Fruit fly (Drosophila melanogaster) whole organism, embryonic: Measurements from ENCODE around the gene CG14958.

Source experiments
- Bdp1 ChIP-seq: fragments of 200-800 bp; sonication (Bioruptor generic); optimal IDR thresholded peaks from 3 replicates; lab custom pipeline; 2016; ENCODE audit warnings: missing biosample characterization, missing genetic modification characterization
- CG11398 ChIP-seq: fragments of 200-800 bp; sonication (Bioruptor generic); optimal IDR thresholded peaks from 2 replicates; lab custom pipeline; 2016; ENCODE audit warnings: missing biosample characterization, missing genetic modification characterization
- CG12155 ChIP-seq: fragments of 200-800 bp; sonication (Bioruptor generic); optimal IDR thresholded peaks from 3 replicates; lab custom pipeline; 2016; ENCODE audit warnings: missing biosample characterization, missing genetic modification characterization
- CG12659 ChIP-seq: fragments of 200-800 bp; sonication (Bioruptor generic); optimal IDR thresholded peaks from 3 replicates; lab custom pipeline; 2017; ENCODE audit warnings: mild to moderate bottlenecking, missing biosample characterization, missing genetic modification reagents, missing genetic modification characterization
- CG2116 ChIP-seq: fragments of 200-800 bp; sonication (Bioruptor generic); optimal IDR thresholded peaks from 3 replicates; lab custom pipeline; 2018; ENCODE audit warnings: missing biosample characterization, mild to moderate bottlenecking, missing genetic modification characterization
- CG2712 ChIP-seq: fragments of 200-800 bp; optimal IDR thresholded peaks from 3 replicates; lab custom pipeline; 2019; ENCODE audit warnings: missing biosample characterization, mild to moderate bottlenecking, missing genetic modification characterization, moderate library complexity
- CG34224 ChIP-seq: fragments of 200-800 bp; sonication (Bioruptor generic); IDR thresholded peaks from 3 replicates; pipeline ENCODE4 v1.3.6; 2022; ENCODE audit warnings: missing biosample characterization, missing genetic modification characterization; ENCODE audit not compliant: partially characterized antibody
- CG3726 ChIP-seq: fragments of 200-800 bp; sonication (Bioruptor generic); IDR thresholded peaks from 3 replicates; pipeline ENCODE4, ENCODE4 v1.3.6; 2022; ENCODE audit warnings: missing biosample characterization, missing genetic modification characterization
- CG4282 ChIP-seq: fragments of 200-800 bp; sonication (Bioruptor generic); optimal IDR thresholded peaks from 2 replicates; lab custom pipeline; 2016; ENCODE audit warnings: missing biosample characterization, missing genetic modification characterization
- Camta ChIP-seq: fragments of 200-800 bp; sonication (Bioruptor generic); optimal IDR thresholded peaks from 2 replicates; lab custom pipeline; 2016; ENCODE audit warnings: missing biosample characterization, missing genetic modification characterization
- Dbx ChIP-seq: fragments of 200-800 bp; sonication (Bioruptor generic); IDR thresholded peaks from 3 replicates; pipeline ENCODE4 v1.3.6; 2022; ENCODE audit warnings: missing biosample characterization, missing genetic modification characterization
- Dip3 ChIP-seq: fragments of 200-800 bp; sonication (Bioruptor generic); optimal IDR thresholded peaks from 3 replicates; lab custom pipeline; 2016; ENCODE audit warnings: missing biosample characterization, missing genetic modification characterization
- Dll ChIP-seq: fragments of 200-800 bp; sonication (Bioruptor generic); IDR thresholded peaks from 4 replicates; pipeline ENCODE4 v1.3.6; 2022; ENCODE audit warnings: missing biosample characterization, missing genetic modification characterization; ENCODE audit not compliant: partially characterized antibody
- Ets97D ChIP-seq: fragments of 200-800 bp; sonication (Bioruptor generic); optimal IDR thresholded peaks from 3 replicates; lab custom pipeline; 2016; ENCODE audit warnings: missing biosample characterization, missing genetic modification characterization
- HLH4C ChIP-seq: fragments of 200-800 bp; sonication (Bioruptor generic); IDR thresholded peaks from 3 replicates; pipeline ENCODE4 v1.3.6; 2022; ENCODE audit warnings: missing biosample characterization, missing genetic modification characterization; ENCODE audit not compliant: partially characterized antibody
- HmgD ChIP-seq: fragments of 200-800 bp; sonication (Bioruptor generic); optimal IDR thresholded peaks from 3 replicates; lab custom pipeline; 2016; ENCODE audit warnings: missing biosample characterization, missing genetic modification characterization
- Hr3 ChIP-seq: fragments of 200-800 bp; sonication (Bioruptor generic); optimal IDR thresholded peaks from 3 replicates; lab custom pipeline; 2016; ENCODE audit warnings: missing biosample characterization, missing genetic modification characterization
- Hsf ChIP-seq: fragments of 200-800 bp; sonication (Bioruptor generic); optimal IDR thresholded peaks from 3 replicates; lab custom pipeline; 2016; ENCODE audit warnings: missing biosample characterization, missing genetic modification characterization
- Med ChIP-seq: fragments of 200-800 bp; sonication (Bioruptor generic); peaks from one replicate; lab custom pipeline; 2016; ENCODE audit warnings: missing biosample characterization, missing genetic modification characterization, mild to moderate bottlenecking, inconsistent platforms, moderate library complexity
- Myb ChIP-seq: fragments of 200-800 bp; sonication (Bioruptor generic); optimal IDR thresholded peaks from 2 replicates; lab custom pipeline; 2016; ENCODE audit warnings: missing biosample characterization, missing genetic modification characterization
- NFAT ChIP-seq: fragments of 200-800 bp; sonication (Bioruptor generic); IDR thresholded peaks from 2 replicates; pipeline ENCODE4 v1.3.6; 2022; ENCODE audit warnings: missing biosample characterization, missing genetic modification characterization
- NfI ChIP-seq: fragments of 200-800 bp; sonication (Bioruptor generic); optimal IDR thresholded peaks from 3 replicates; lab custom pipeline; 2018; ENCODE audit warnings: missing biosample characterization, mild to moderate bottlenecking, missing genetic modification characterization, moderate library complexity
- Rfx ChIP-seq: fragments of 200-800 bp; sonication (Bioruptor generic); IDR thresholded peaks from 2 replicates; pipeline ENCODE4 v1.3.6; 2022; ENCODE audit warnings: missing biosample characterization, missing genetic modification characterization
- Side ChIP-seq: fragments of 200-800 bp; sonication (Bioruptor generic); optimal IDR thresholded peaks from 2 replicates; lab custom pipeline; 2016; ENCODE audit warnings: missing biosample characterization, missing genetic modification characterization
- Sin3A ChIP-seq: fragments of >200 bp; optimal IDR thresholded peaks from 2 replicates; lab custom pipeline; 2018
- Stat92E ChIP-seq, 3 experiments: fragments of >200 bp in 2 of 3; fragments of 200-800 bp in 1 of 3; sonication (Bioruptor generic) in 1 of 3; optimal IDR thresholded peaks; 2 replicates each; lab custom pipeline; 2017 to 2019; ENCODE audit warnings: missing biosample characterization in 3 of 3, missing genetic modification characterization in 3 of 3, mild to moderate bottlenecking in 1 of 3, moderate library complexity in 1 of 3
- Tbp ChIP-seq: fragments of >200 bp; optimal IDR thresholded peaks from 2 replicates; lab custom pipeline; 2018; ENCODE audit warnings: missing biosample characterization, missing genetic modification characterization
- Trl ChIP-seq, 3 experiments: fragments of >200 bp in 2 of 3; fragments of 200-800 bp in 1 of 3; sonication (Bioruptor generic) in 1 of 3; optimal IDR thresholded peaks; 2 replicates in 1 of 3; 3 replicates in 2 of 3; lab custom pipeline; 2016 to 2017; ENCODE audit warnings: missing biosample characterization in 1 of 3, missing genetic modification characterization in 1 of 3
- YL-1 ChIP-seq: fragments of 200-800 bp; sonication (Bioruptor generic); optimal IDR thresholded peaks from 3 replicates; lab custom pipeline; 2017; ENCODE audit warnings: missing biosample characterization, mild to moderate bottlenecking, missing genetic modification characterization
- bab2 ChIP-seq: fragments of 200-800 bp; sonication (Bioruptor generic); optimal IDR thresholded peaks from 2 replicates; lab custom pipeline; 2016; ENCODE audit warnings: missing biosample characterization, missing genetic modification characterization
- corto ChIP-seq: fragments of 200-800 bp; sonication (Bioruptor generic); optimal IDR thresholded peaks from 2 replicates; lab custom pipeline; 2016; ENCODE audit warnings: missing biosample characterization, mild to moderate bottlenecking, missing genetic modification characterization, moderate library complexity
- dan ChIP-seq: fragments of 200-800 bp; sonication (Bioruptor generic); IDR thresholded peaks from 2 replicates; pipeline ENCODE4 v1.3.6; 2022; ENCODE audit warnings: missing biosample characterization, missing genetic modification characterization
- dm ChIP-seq: fragments of 200-800 bp; sonication (Bioruptor generic); optimal IDR thresholded peaks from 3 replicates; lab custom pipeline; 2016; ENCODE audit warnings: missing biosample characterization, missing genetic modification characterization
- dpn ChIP-seq, 2 experiments: fragments of 200-800 bp; sonication (Bioruptor generic); optimal IDR thresholded peaks; 3 replicates each; lab custom pipeline; 2016; ENCODE audit warnings: missing biosample characterization in 2 of 2, missing genetic modification characterization in 2 of 2
- ems ChIP-seq: fragments of 200-800 bp; sonication (Bioruptor generic); optimal IDR thresholded peaks from 3 replicates; lab custom pipeline; 2016; ENCODE audit warnings: missing biosample characterization, missing genetic modification characterization
- gce ChIP-seq: fragments of 200-800 bp; sonication (Bioruptor generic); IDR thresholded peaks from 3 replicates; pipeline ENCODE4 v1.3.6; 2022; ENCODE audit warnings: missing biosample characterization, missing genetic modification characterization
- gfzf ChIP-seq: fragments of 200-800 bp; sonication (Bioruptor generic); optimal IDR thresholded peaks from 2 replicates; lab custom pipeline; 2016; ENCODE audit warnings: missing biosample characterization, mild to moderate bottlenecking, missing genetic modification characterization, moderate library complexity
- hb ChIP-seq: fragments of 200-800 bp; sonication (Bioruptor generic); IDR thresholded peaks from 3 replicates; pipeline ENCODE4 v1.3.6; 2022; ENCODE audit warnings: missing biosample characterization, missing genetic modification characterization; ENCODE audit not compliant: partially characterized antibody
- kay ChIP-seq: fragments of 200-800 bp; sonication (Bioruptor generic); optimal IDR thresholded peaks from 2 replicates; lab custom pipeline; 2016; ENCODE audit warnings: missing biosample characterization, missing genetic modification characterization
- maf-S ChIP-seq: fragments of 200-800 bp; sonication (Bioruptor generic); optimal IDR thresholded peaks from 2 replicates; lab custom pipeline; 2016; ENCODE audit warnings: missing biosample characterization, missing genetic modification characterization
- nerfin-1 ChIP-seq: fragments of 200-800 bp; sonication (Bioruptor generic); optimal IDR thresholded peaks from 3 replicates; lab custom pipeline; 2019; ENCODE audit warnings: missing biosample characterization, mild to moderate bottlenecking, missing genetic modification characterization, moderate library complexity
- onecut ChIP-seq: fragments of 200-800 bp; sonication (Bioruptor generic); IDR thresholded peaks from 2 replicates; pipeline ENCODE4 v1.3.6; 2022; ENCODE audit warnings: missing biosample characterization, missing genetic modification characterization
- pita ChIP-seq: fragments of 200-800 bp; sonication (Bioruptor generic); optimal IDR thresholded peaks from 2 replicates; lab custom pipeline; 2017; ENCODE audit warnings: missing biosample characterization, mild to moderate bottlenecking, missing genetic modification characterization
- pnt ChIP-seq: fragments of 200-800 bp; sonication (Bioruptor generic); optimal IDR thresholded peaks from 3 replicates; lab custom pipeline; 2016; ENCODE audit warnings: missing biosample characterization, missing genetic modification characterization
- pzg ChIP-seq: fragments of 200-800 bp; sonication (Bioruptor generic); optimal IDR thresholded peaks from 3 replicates; lab custom pipeline; 2018; ENCODE audit warnings: missing biosample characterization, mild to moderate bottlenecking, missing genetic modification characterization, moderate library complexity
- sob ChIP-seq: fragments of 200-800 bp; sonication (Bioruptor generic); IDR thresholded peaks from 2 replicates; pipeline ENCODE4 v1.3.6; 2022; ENCODE audit warnings: missing biosample characterization, missing genetic modification characterization
- sqz ChIP-seq: fragments of 200-800 bp; sonication (Bioruptor generic); optimal IDR thresholded peaks from 3 replicates; lab custom pipeline; 2018; ENCODE audit warnings: missing biosample characterization, mild to moderate bottlenecking, missing genetic modification characterization
- vfl ChIP-seq: fragments of 200-800 bp; sonication (Bioruptor generic); optimal IDR thresholded peaks from 2 replicates; lab custom pipeline; 2016; ENCODE audit warnings: missing biosample characterization, missing genetic modification characterization
- wdn ChIP-seq: fragments of 200-800 bp; sonication (Bioruptor generic); IDR thresholded peaks from 2 replicates; pipeline ENCODE4 v1.3.6; 2022; ENCODE audit warnings: missing biosample characterization, missing genetic modification characterization

The CG14958 gene

DNA sequence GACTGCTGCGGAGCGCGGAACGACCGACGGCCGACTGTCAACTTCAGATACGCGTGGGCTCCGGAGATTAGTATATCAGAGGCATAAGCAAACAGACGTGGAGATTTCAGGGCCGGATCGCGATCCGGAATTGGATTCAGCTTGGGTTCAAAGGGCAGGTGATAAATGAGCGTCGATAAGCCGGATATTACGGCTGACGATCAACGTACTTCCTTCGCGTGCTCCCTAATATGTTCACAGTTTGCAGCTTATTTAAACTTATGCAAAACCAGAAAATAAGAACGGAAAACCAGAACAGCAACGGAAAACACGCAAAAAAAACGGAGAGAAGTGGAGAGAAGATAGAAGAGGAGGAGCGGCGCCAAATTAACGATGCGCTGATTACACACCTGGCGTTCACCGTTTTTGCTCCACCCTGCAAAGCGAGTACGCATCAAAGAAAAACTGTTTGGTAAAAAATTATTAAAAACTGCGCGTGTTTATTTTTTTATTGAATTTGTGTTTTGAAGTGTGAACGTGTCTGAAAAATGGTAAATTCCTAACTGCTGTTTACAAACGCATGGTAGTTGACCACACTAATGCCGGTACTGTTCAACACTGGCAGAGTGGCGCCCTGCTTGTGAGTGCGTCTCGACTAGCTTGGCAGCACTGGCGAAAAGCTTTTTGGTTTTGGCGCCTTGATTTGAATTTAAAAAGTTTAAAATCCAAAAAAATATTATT is 49.4 kb downstream of the CG14958 start, which contains the start of gene CG17746 (continued):
- TF ChIP-seq CG3726 (GFP tag; lab: Robert Waterston, UW), result no peak
- peak; percentile 66 for TF ChIP-seq pita
- peak; percentile 79 for TF ChIP-seq Myb
- no peak for TF ChIP-seq corto
- TF ChIP-seq Hr3 (GFP tag; lab: Kevin White, UChicago), result peak; percentile 41
- TF ChIP-seq Stat92E (GFP tag; optimal IDR thresholded peaks at IDR 0.05; lab: Kevin White, UChicago), result peak in 1 of 3 experiments; percentile 38
- TF ChIP-seq maf-S, result peak; percentile 59
- TF ChIP-seq NfI, result peak; percentile 9
- TF ChIP-seq HmgD (GFP tag; lab: Kevin White, UChicago), result peak; percentile 53
- TF ChIP-seq NFAT, result peak; percentile 55; the same call in 1 of the 2 replicates
- TF ChIP-seq Dll (GFP tag; lab: Robert Waterston, UW), result peak; percentile 57; the same call in 3 of the 4 replicates
- TF ChIP-seq sqz (GFP tag; lab: Kevin White, UChicago), result peak; percentile 81
- peak; percentile 4 for TF ChIP-seq CG11398 (GFP tag; lab: Kevin White, UChicago)
- TF ChIP-seq CG2116, result peak; percentile 39
- TF ChIP-seq pnt, result peak; percentile 2
- TF ChIP-seq hb, result peak; percentile 22; the same call in 1 of the 3 replicates
- peak; percentile 99 for TF ChIP-seq pzg (GFP tag; lab: Kevin White, UChicago)
- TF ChIP-seq HLH4C (GFP tag; lab: Robert Waterston, UW), result no peak
- peak; percentile 45 for TF ChIP-seq Hsf
- no peak for TF ChIP-seq Tbp (GFP tag; lab: Kevin White, UChicago)
- peak; percentile 48 for TF ChIP-seq ems
- peak; percentile 90 for TF ChIP-seq Ets97D (GFP tag; lab: Kevin White, UChicago)
- peak; percentile 43 for TF ChIP-seq kay
- TF ChIP-seq dm, result peak; percentile 63
- peak; percentile 92 for TF ChIP-seq Med
- peak; percentile 56 for TF ChIP-seq Side (GFP tag; lab: Kevin White, UChicago)
- TF ChIP-seq dan (GFP tag; lab: Robert Waterston, UW), result no peak
- peak; percentile 12 for TF ChIP-seq nerfin-1 (tag; lab: Kevin White, UChicago)
- TF ChIP-seq bab2, result peak; percentile 58
- peak; percentile 59 for TF ChIP-seq vfl (GFP tag; lab: Kevin White, UChicago)
- TF ChIP-seq Rfx, result peak; percentile 79
- TF ChIP-seq CG34224, result peak; percentile 59; the same call in 2 of the 3 replicates
- TF ChIP-seq YL-1 (GFP tag; lab: Kevin White, UChicago), result peak; percentile 78
- TF ChIP-seq dpn (GFP tag; optimal IDR thresholded peaks at IDR 0.05; lab: Kevin White, UChicago), result peak; percentile 43 to 61
- peak; percentile 50 for TF ChIP-seq Dip3 (GFP tag; lab: Kevin White, UChicago)
- peak; percentile 52; the same call in 2 of the 3 replicates for TF ChIP-seq Dbx (GFP tag; lab: Robert Waterston, UW)
- 0 out of 2 replicates have a peak, but pooled peaks have one; percentile 6 for TF ChIP-seq onecut (GFP tag; lab: Robert Waterston, UW)
- peak; percentile 67; the same call in 1 of the 2 replicates for TF ChIP-seq sob (GFP tag; lab: Robert Waterston, UW)
- peak; percentile 64 for TF ChIP-seq Sin3A
- no peak for TF ChIP-seq gce
- TF ChIP-seq Camta, result peak; percentile 48
- TF ChIP-seq CG12659 (GFP tag; lab: Kevin White, UChicago), result peak; percentile 75
- peak; percentile 56 for TF ChIP-seq CG2712 (tag; lab: Kevin White, UChicago)
- TF ChIP-seq gfzf (GFP tag; lab: Kevin White, UChicago), result peak; percentile 99
- peak; percentile 72 for TF ChIP-seq CG4282 (GFP tag; lab: Kevin White, UChicago)
- TF ChIP-seq Bdp1 (GFP tag; lab: Kevin White, UChicago), result peak; percentile 56
- peak in 1 of 2 experiments; percentile 10 for TF ChIP-seq Trl (optimal IDR thresholded peaks at IDR 0.05; lab: Kevin White, UChicago)
- peak; percentile 38 for TF ChIP-seq Trl (GFP tag; optimal IDR thresholded peaks at IDR 0.05; lab: Kevin White, UChicago)
- TF ChIP-seq wdn, result 0 out of 2 replicates have a peak, but pooled peaks have one; percentile 5
- peak; percentile 42 for TF ChIP-seq CG12155 (GFP tag; lab: Kevin White, UChicago)
